Worm (Caenorhabditis elegans) whole organism, midembryonic: ENCODE measurements around the gene ccd-5.

Experiments
- T22C8.4 ChIP-seq: fragments of 200-800 bp; sonication (Bioruptor generic); IDR thresholded peaks from 2 replicates; pipeline ENCODE4 v1.3.6; 2022; ENCODE audit warnings: missing genetic modification characterization, missing compliant biosample characterization
- cog-1 ChIP-seq: sonication (generic microtip); optimal IDR thresholded peaks from 2 replicates; lab custom pipeline; 2016; ENCODE audit warnings: missing genetic modification characterization, missing compliant biosample characterization
- flt-1 ChIP-seq: fragments of 200-800 bp; sonication (Bioruptor generic); IDR thresholded peaks from 2 replicates; pipeline ENCODE4 v1.3.6; 2022; ENCODE audit warnings: missing genetic modification characterization, missing compliant biosample characterization
- klf-2 ChIP-seq: fragments of 200-800 bp; sonication (Bioruptor generic); conservative IDR thresholded peaks from 2 replicates; pipeline ENCODE4 v1.3.6; 2022; ENCODE audit warnings: missing genetic modification reagents, missing genetic modification characterization, missing compliant biosample characterization
- med-1 ChIP-seq: sonication (generic microtip); optimal IDR thresholded peaks from 2 replicates; lab custom pipeline; 2017; ENCODE audit warnings: missing genetic modification characterization, mild to moderate bottlenecking, missing compliant biosample characterization, antibody characterized with exemption, missing genetic modification reagents; ENCODE audit not compliant: insufficient read depth
- ref-1 ChIP-seq: fragments of 200-800 bp; sonication (Bioruptor generic); conservative IDR thresholded peaks from 2 replicates; pipeline ENCODE4 v1.3.6; 2022; ENCODE audit warnings: missing genetic modification reagents, missing genetic modification characterization, missing compliant biosample characterization
- tab-1 ChIP-seq: fragments of 200-800 bp; sonication (Bioruptor generic); IDR thresholded peaks from 2 replicates; pipeline ENCODE4 v1.3.6; 2022; ENCODE audit warnings: missing genetic modification characterization, missing compliant biosample characterization
- ztf-23 ChIP-seq: fragments of 200-800 bp; sonication (Bioruptor generic); IDR thresholded peaks from 2 replicates; pipeline ENCODE4 v1.3.6; 2022; ENCODE audit warnings: missing genetic modification reagents, missing genetic modification characterization, missing compliant biosample characterization
- ztf-29 ChIP-seq: fragments of 200-800 bp; sonication (Bioruptor generic); IDR thresholded peaks from 2 replicates; pipeline ENCODE4 v1.3.6; 2022; ENCODE audit warnings: missing genetic modification reagents, missing genetic modification characterization, missing compliant biosample characterization

DNA sequence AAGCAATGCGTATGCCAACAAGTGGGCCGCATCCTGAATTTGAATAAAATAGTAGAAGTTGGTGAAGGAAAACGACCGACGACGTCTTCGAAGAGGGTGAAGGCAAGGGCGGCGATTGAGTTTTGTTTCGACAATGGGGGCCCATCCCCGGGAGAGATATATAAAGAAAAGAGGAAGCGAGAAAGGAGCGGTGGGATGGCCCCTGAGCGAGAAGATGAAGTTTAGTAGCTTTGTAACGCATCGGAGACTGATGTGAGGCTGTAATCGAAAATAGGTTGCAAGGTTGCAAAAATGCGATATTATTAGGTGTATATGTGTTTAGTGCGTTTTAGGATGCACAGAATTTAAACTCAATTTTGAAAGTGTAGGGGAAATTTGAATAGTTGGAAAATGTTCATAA lies 49.8 kb downstream of the ccd-5 start:
- TF ChIP-seq cog-1 (tag; lab: Kevin White, UChicago) (no peak), tab-1 (GFP tag; lab: Robert Waterston, UW) (no peak), T22C8.4 (GFP tag; lab: Robert Waterston, UW) (no peak), klf-2 (no peak), ztf-23 (no peak), ref-1 (GFP tag; lab: Robert Waterston, UW) (no peak), med-1 (no peak), flt-1 (GFP tag; lab: Robert Waterston, UW) (no peak), ztf-29 (GFP tag; lab: Robert Waterston, UW) (no peak)
